Worm (Caenorhabditis elegans): Measurements from ENCODE around the gene plpp-1.2.

plpp-1.2 gene

ce11 chrII:6482762-6483161 lies 2.5 kb upstream of the plpp-1.2 start:
- TF ChIP-seq tra-1 (GFP tag; IDR thresholded peaks at IDR 0.05), result no peak
- peak; percentile 36 for TF ChIP-seq hlh-11 (tag; optimal IDR thresholded peaks at IDR 0.05)
- TF ChIP-seq hmg-1.1 (GFP tag; IDR thresholded peaks at IDR 0.05), result no peak
- TF ChIP-seq arid-1 (GFP tag; conservative IDR thresholded peaks at IDR 0.05), result no peak
- peak in 1 of 2 experiments; percentile 7 for TF ChIP-seq unc-62 (GFP tag; optimal IDR thresholded peaks at IDR 0.05 in 1 of 2)
- no peak for TF ChIP-seq unc-62 (tag; optimal IDR thresholded peaks at IDR 0.05)
- peak; percentile 4 for TF ChIP-seq aha-1 (tag)

ce11 chrII:6486344-6486743 lies 1.1 kb downstream of the plpp-1.2 start:
- TF ChIP-seq hlh-11 (tag; optimal IDR thresholded peaks at IDR 0.05) (peak; percentile 61), lsy-2 (tag; optimal IDR thresholded peaks at IDR 0.05) (no peak), duxl-1 (tag; optimal IDR thresholded peaks at IDR 0.05; ENCODE audit: poor library complexity) (no peak), ceh-82 (tag; optimal IDR thresholded peaks at IDR 0.05) (no peak), dmd-6 (GFP tag; IDR thresholded peaks at IDR 0.05) (peak; percentile 58), daf-16 (GFP tag; optimal IDR thresholded peaks at IDR 0.05) (no peak), daf-16 (tag; optimal IDR thresholded peaks at IDR 0.05) (peak; percentile 56), Y5F2A.4 (GFP tag; optimal IDR thresholded peaks at IDR 0.05) (no peak), saeg-2 (GFP tag; IDR thresholded peaks at IDR 0.05) (no peak), nhr-237 (tag; optimal IDR thresholded peaks at IDR 0.05) (no peak), pha-4 (GFP tag; IDR thresholded peaks at IDR 0.05) (no peak), pha-4 (tag; optimal IDR thresholded peaks at IDR 0.05) (no peak), zfp-2 (tag; optimal IDR thresholded peaks at IDR 0.05) (no peak), tag-97 (GFP tag; IDR thresholded peaks at IDR 0.05) (no peak), nhr-77 (tag; optimal IDR thresholded peaks at IDR 0.05) (peak; percentile 37), madf-9 (GFP tag; conservative IDR thresholded peaks at IDR 0.05) (no peak), egl-43 (GFP tag; IDR thresholded peaks at IDR 0.05) (no peak), zip-11 (GFP tag; IDR thresholded peaks at IDR 0.05) (no peak), zip-2 (tag; optimal IDR thresholded peaks at IDR 0.05) (no peak), cey-2 (tag; optimal IDR thresholded peaks at IDR 0.05; ENCODE audit: borderline replicate concordance, insufficient read depth) (no peak), unc-62 (GFP tag; optimal IDR thresholded peaks at IDR 0.05 in 1 of 2) (no peak), unc-62 (tag; optimal IDR thresholded peaks at IDR 0.05) (no peak), tra-1 (GFP tag; IDR thresholded peaks at IDR 0.05) (no peak), Y48G9A.11 (GFP tag; IDR thresholded peaks at IDR 0.05) (no peak), F10B5.3 (tag; optimal IDR thresholded peaks at IDR 0.05) (no peak), lin-13 (GFP tag; optimal IDR thresholded peaks at IDR 0.05) (no peak), nhr-41 (GFP tag; IDR thresholded peaks at IDR 0.05) (no peak), ztf-11 (tag; optimal IDR thresholded peaks at IDR 0.05) (no peak), dve-1 (tag; optimal IDR thresholded peaks at IDR 0.05; ENCODE audit: insufficient read depth) (peak; percentile 25), pqm-1 (tag; optimal IDR thresholded peaks at IDR 0.05) (peak; percentile 83), dmd-9 (GFP tag; IDR thresholded peaks at IDR 0.05) (no peak), ZK546.5 (tag; optimal IDR thresholded peaks at IDR 0.05) (no peak), mxl-2 (GFP tag; conservative IDR thresholded peaks at IDR 0.05) (no peak), nhr-28 (tag; optimal IDR thresholded peaks at IDR 0.05) (peak; percentile 99), php-3 (GFP tag; IDR thresholded peaks at IDR 0.05) (0 out of 2 replicates have a peak, but pooled peaks have one; percentile 8), sdz-12 (GFP tag; optimal IDR thresholded peaks at IDR 0.05) (no peak), F44E2.7 (GFP tag; IDR thresholded peaks at IDR 0.05) (no peak)

ce11 chrII:6489711-6490184 lies 4.5 kb downstream of the plpp-1.2 start, which contains the start of the genes snr-3 and rsp-5:
Gene snr-3, minus strand, starts transcription at chrII:6489761.
Gene rsp-5, plus strand, starts transcription at chrII:6490165.
- peak; percentile 73 for TF ChIP-seq dve-1 (tag; optimal IDR thresholded peaks at IDR 0.05; ENCODE audit: insufficient read depth)
- peak; percentile 72 for TF ChIP-seq lin-38 (GFP tag; IDR thresholded peaks at IDR 0.05)
- TF ChIP-seq mep-1 (tag; optimal IDR thresholded peaks at IDR 0.05), result peak; percentile 76
- TF ChIP-seq hlh-11 (tag; optimal IDR thresholded peaks at IDR 0.05), result peak; percentile 54
- no peak for TF ChIP-seq aly-2 (tag; optimal IDR thresholded peaks at IDR 0.05)
- peak; percentile 23 for TF ChIP-seq unc-130 (GFP tag; optimal IDR thresholded peaks at IDR 0.05)
- TF ChIP-seq daf-16 (GFP tag; optimal IDR thresholded peaks at IDR 0.05), result no peak
- TF ChIP-seq daf-16 (tag; optimal IDR thresholded peaks at IDR 0.05), result peak; percentile 40
- TF ChIP-seq hmg-1.1 (GFP tag; IDR thresholded peaks at IDR 0.05), result peak; percentile 47; the same call in 1 of the 2 replicates
- TF ChIP-seq mes-2 (tag; optimal IDR thresholded peaks at IDR 0.05; ENCODE audit: poor library complexity, severe bottlenecking), result peak; percentile 82
- TF ChIP-seq dmd-6 (GFP tag; IDR thresholded peaks at IDR 0.05), result peak; percentile 29; the same call in 1 of the 2 replicates
- TF ChIP-seq aha-1 (tag), result peak; percentile 95
- peak; percentile 36 for TF ChIP-seq rbr-2 (tag; optimal IDR thresholded peaks at IDR 0.05)
- TF ChIP-seq zfp-2 (tag; optimal IDR thresholded peaks at IDR 0.05), result peak; percentile 29
- TF ChIP-seq madf-9 (GFP tag; conservative IDR thresholded peaks at IDR 0.05), result no peak
- peak; percentile 30 for TF ChIP-seq nhr-11 (tag; optimal IDR thresholded peaks at IDR 0.05)
- TF ChIP-seq D1046.2 (GFP tag; IDR thresholded peaks at IDR 0.05), result peak; percentile 98
- TF ChIP-seq nhr-25 (tag; optimal IDR thresholded peaks at IDR 0.05; ENCODE audit: borderline replicate concordance, insufficient read depth), result peak; percentile 61

Measured in whole organism, L4 larva.